Fruit fly (Drosophila melanogaster) whole organism, embryonic: ENCODE results near the gene pim.

Experiments
- Asciz ChIP-seq: fragments of 200-800 bp; sonication (Bioruptor generic); optimal IDR thresholded peaks from 2 replicates; lab custom pipeline; 2017; ENCODE audit warnings: missing biosample characterization, mild to moderate bottlenecking, missing genetic modification characterization, missing genetic modification reagents
- CG10147 ChIP-seq: fragments of 200-800 bp; sonication (Bioruptor generic); optimal IDR thresholded peaks from 2 replicates; lab custom pipeline; 2019; ENCODE audit warnings: missing biosample characterization, mild to moderate bottlenecking, missing genetic modification characterization, moderate library complexity
- CG10267 ChIP-seq: fragments of 200-800 bp; sonication (Bioruptor generic); optimal IDR thresholded peaks from 2 replicates; lab custom pipeline; 2018; ENCODE audit warnings: missing biosample characterization, mild to moderate bottlenecking, missing genetic modification characterization, moderate library complexity
- CG10274 ChIP-seq: fragments of 200-800 bp; sonication (Bioruptor generic); optimal IDR thresholded peaks from 3 replicates; lab custom pipeline; 2017; ENCODE audit warnings: missing biosample characterization, mild to moderate bottlenecking, missing genetic modification characterization
- CG11560 ChIP-seq: fragments of 200-800 bp; sonication (Bioruptor generic); IDR thresholded peaks from 3 replicates; pipeline ENCODE4 v1.3.6; 2022; ENCODE audit warnings: missing biosample characterization, missing genetic modification characterization
- CG13287 ChIP-seq: fragments of 200-800 bp; sonication (Bioruptor generic); IDR thresholded peaks from 2 replicates; pipeline ENCODE4 v1.3.6; 2022; ENCODE audit warnings: missing biosample characterization, missing genetic modification characterization; ENCODE audit not compliant: partially characterized antibody
- CG14710 ChIP-seq: fragments of 200-800 bp; sonication (Bioruptor generic); optimal IDR thresholded peaks from 3 replicates; lab custom pipeline; 2019; ENCODE audit warnings: missing biosample characterization, mild to moderate bottlenecking, missing genetic modification characterization, moderate library complexity
- CG16863 ChIP-seq: fragments of 200-800 bp; sonication (Bioruptor generic); optimal IDR thresholded peaks from 3 replicates; lab custom pipeline; 2016; ENCODE audit warnings: missing biosample characterization, missing genetic modification characterization
- CG17385 ChIP-seq: fragments of 200-800 bp; sonication (Bioruptor generic); optimal IDR thresholded peaks from 3 replicates; lab custom pipeline; 2018; ENCODE audit warnings: missing biosample characterization, mild to moderate bottlenecking, missing genetic modification characterization
- CG17612 ChIP-seq: fragments of 200-800 bp; sonication (Bioruptor generic); IDR thresholded peaks from 2 replicates; pipeline ENCODE4 v1.3.6; 2022; ENCODE audit warnings: missing biosample characterization, missing genetic modification characterization
- CG18262 ChIP-seq: fragments of 200-800 bp; optimal IDR thresholded peaks from 3 replicates; lab custom pipeline; 2019; ENCODE audit warnings: missing biosample characterization, mild to moderate bottlenecking, missing genetic modification characterization, moderate library complexity
- CG2678 ChIP-seq: fragments of 200-800 bp; sonication (Bioruptor generic); optimal IDR thresholded peaks from 3 replicates; lab custom pipeline; 2019; ENCODE audit warnings: missing biosample characterization, mild to moderate bottlenecking, missing genetic modification characterization, moderate library complexity
- CG2875 ChIP-seq: fragments of 200-800 bp; sonication (Bioruptor generic); optimal IDR thresholded peaks from 2 replicates; lab custom pipeline; 2017; ENCODE audit warnings: missing biosample characterization, mild to moderate bottlenecking, missing genetic modification characterization, missing genetic modification reagents
- CG34224 ChIP-seq: fragments of 200-800 bp; sonication (Bioruptor generic); IDR thresholded peaks from 3 replicates; pipeline ENCODE4 v1.3.6; 2022; ENCODE audit warnings: missing biosample characterization, missing genetic modification characterization; ENCODE audit not compliant: partially characterized antibody
- CG34422 ChIP-seq: fragments of 200-800 bp; sonication (Bioruptor generic); IDR thresholded peaks from 3 replicates; pipeline ENCODE4 v1.3.6; 2022; ENCODE audit warnings: missing biosample characterization, missing genetic modification characterization
- CG4328 ChIP-seq: fragments of 200-800 bp; sonication (Bioruptor generic); optimal IDR thresholded peaks from 3 replicates; lab custom pipeline; 2017; ENCODE audit warnings: missing biosample characterization, missing genetic modification reagents, missing genetic modification characterization
- CG4854 ChIP-seq: fragments of 200-800 bp; sonication (Bioruptor generic); optimal IDR thresholded peaks from 2 replicates; lab custom pipeline; 2016; ENCODE audit warnings: missing biosample characterization, missing genetic modification characterization, inconsistent platforms
- CG6683 ChIP-seq: fragments of 200-800 bp; sonication (Bioruptor generic); optimal IDR thresholded peaks from 2 replicates; lab custom pipeline; 2017; ENCODE audit warnings: missing biosample characterization, mild to moderate bottlenecking, missing genetic modification characterization, missing genetic modification reagents
- CG7839 ChIP-seq: fragments of 200-800 bp; sonication (Bioruptor generic); optimal IDR thresholded peaks from 3 replicates; lab custom pipeline; 2018; ENCODE audit warnings: missing biosample characterization, mild to moderate bottlenecking, missing genetic modification characterization, moderate library complexity
- CG8089 ChIP-seq: fragments of 200-800 bp; sonication (Bioruptor generic); optimal IDR thresholded peaks from 3 replicates; lab custom pipeline; 2016; ENCODE audit warnings: missing biosample characterization, missing genetic modification characterization
- CG8924 ChIP-seq: fragments of 200-800 bp; optimal IDR thresholded peaks from 3 replicates; lab custom pipeline; 2019; ENCODE audit warnings: missing biosample characterization, mild to moderate bottlenecking, missing genetic modification characterization, moderate library complexity
- CG9215 ChIP-seq: fragments of 200-800 bp; sonication (Bioruptor generic); IDR thresholded peaks from 2 replicates; pipeline ENCODE4 v1.3.6; 2022; ENCODE audit warnings: missing biosample characterization, missing genetic modification characterization
- CG9609 ChIP-seq: fragments of 200-800 bp; sonication (Bioruptor generic); optimal IDR thresholded peaks from 3 replicates; lab custom pipeline; 2016; ENCODE audit warnings: missing biosample characterization, missing genetic modification characterization
- CG9876 ChIP-seq: fragments of 200-800 bp; sonication (Bioruptor generic); optimal IDR thresholded peaks from 2 replicates; lab custom pipeline; 2016; ENCODE audit warnings: missing biosample characterization, missing genetic modification characterization
- CHES-1-like ChIP-seq: fragments of 200-800 bp; sonication (Bioruptor generic); optimal IDR thresholded peaks from 2 replicates; lab custom pipeline; 2016; ENCODE audit warnings: missing biosample characterization, missing genetic modification characterization
- CTCF ChIP-seq: fragments of 200-800 bp; sonication (Bioruptor generic); optimal IDR thresholded peaks from 2 replicates; lab custom pipeline; 2017; ENCODE audit warnings: missing biosample characterization, mild to moderate bottlenecking, missing genetic modification characterization, moderate library complexity
- Doc3 ChIP-seq: fragments of 200-800 bp; sonication (Bioruptor generic); IDR thresholded peaks from 3 replicates; pipeline ENCODE4 v1.3.6; 2022; ENCODE audit warnings: missing biosample characterization, missing genetic modification characterization; ENCODE audit not compliant: partially characterized antibody
- Fer3 ChIP-seq: fragments of 200-800 bp; sonication (Bioruptor generic); optimal IDR thresholded peaks from 2 replicates; lab custom pipeline; 2018; ENCODE audit warnings: missing biosample characterization, mild to moderate bottlenecking, missing genetic modification characterization, moderate library complexity
- HHEX ChIP-seq: fragments of 200-800 bp; sonication (Bioruptor generic); optimal IDR thresholded peaks from 3 replicates; lab custom pipeline; 2017; ENCODE audit warnings: missing biosample characterization, mild to moderate bottlenecking, missing genetic modification characterization, missing genetic modification reagents
- PHDP ChIP-seq: fragments of 200-800 bp; sonication (Bioruptor generic); optimal IDR thresholded peaks from 3 replicates; lab custom pipeline; 2018; ENCODE audit warnings: missing biosample characterization, mild to moderate bottlenecking, missing genetic modification characterization, moderate library complexity
- Ravus ChIP-seq: fragments of 200-800 bp; sonication (Bioruptor generic); IDR thresholded peaks from 2 replicates; pipeline ENCODE4 v1.3.6; 2022; ENCODE audit warnings: missing biosample characterization, missing genetic modification characterization
- Rfx ChIP-seq: fragments of 200-800 bp; sonication (Bioruptor generic); IDR thresholded peaks from 2 replicates; pipeline ENCODE4 v1.3.6; 2022; ENCODE audit warnings: missing biosample characterization, missing genetic modification characterization
- Stat92E ChIP-seq, 3 experiments: fragments of >200 bp in 2 of 3; fragments of 200-800 bp in 1 of 3; sonication (Bioruptor generic) in 1 of 3; optimal IDR thresholded peaks; 2 replicates each; lab custom pipeline; 2017 to 2019; ENCODE audit warnings: missing biosample characterization in 3 of 3, missing genetic modification characterization in 3 of 3, mild to moderate bottlenecking in 1 of 3, moderate library complexity in 1 of 3
- al ChIP-seq: fragments of 200-800 bp; sonication (Bioruptor generic); IDR thresholded peaks from 2 replicates; pipeline ENCODE4 v1.3.6; 2022; ENCODE audit warnings: missing biosample characterization, missing genetic modification characterization
- ap ChIP-seq: fragments of 200-800 bp; sonication (Bioruptor generic); IDR thresholded peaks from 2 replicates; pipeline ENCODE4 v1.3.6; 2022; ENCODE audit warnings: missing biosample characterization, missing genetic modification characterization
- bcd ChIP-seq: fragments of 200-800 bp; sonication (Bioruptor generic); optimal IDR thresholded peaks from 2 replicates; lab custom pipeline; 2017; ENCODE audit warnings: missing biosample characterization, mild to moderate bottlenecking, missing genetic modification characterization
- chinmo ChIP-seq: fragments of 200-800 bp; sonication (Bioruptor generic); IDR thresholded peaks from 4 replicates; pipeline ENCODE4 v1.3.6; 2022; ENCODE audit warnings: missing biosample characterization, missing genetic modification characterization; ENCODE audit not compliant: partially characterized antibody
- ci ChIP-seq: fragments of 200-800 bp; sonication (Bioruptor generic); IDR thresholded peaks from 3 replicates; pipeline ENCODE4 v1.3.6; 2022; ENCODE audit warnings: missing biosample characterization, missing genetic modification characterization
- cwo ChIP-seq: fragments of 200-800 bp; sonication (Bioruptor generic); optimal IDR thresholded peaks from 3 replicates; lab custom pipeline; 2017; ENCODE audit warnings: missing biosample characterization, missing genetic modification characterization, mild to moderate bottlenecking, moderate library complexity, missing genetic modification reagents
- ham ChIP-seq: fragments of 200-800 bp; sonication (Bioruptor generic); IDR thresholded peaks from 2 replicates; pipeline ENCODE4 v1.3.6; 2022; ENCODE audit warnings: missing biosample characterization, missing genetic modification characterization
- hb ChIP-seq: fragments of 200-800 bp; sonication (Bioruptor generic); IDR thresholded peaks from 3 replicates; pipeline ENCODE4 v1.3.6; 2022; ENCODE audit warnings: missing biosample characterization, missing genetic modification characterization; ENCODE audit not compliant: partially characterized antibody
- lbe ChIP-seq: fragments of 200-800 bp; sonication (Bioruptor generic); optimal IDR thresholded peaks from 2 replicates; lab custom pipeline; 2016; ENCODE audit warnings: missing biosample characterization, mild to moderate bottlenecking, missing genetic modification characterization
- lola ChIP-seq, 3 experiments: fragments of >200 bp in 2 of 3; fragments of 200-800 bp in 1 of 3; sonication (Bioruptor generic) in 1 of 3; optimal IDR thresholded peaks; 2 replicates each; lab custom pipeline; 2017 to 2019; ENCODE audit warnings: missing biosample characterization in 3 of 3, missing genetic modification characterization in 3 of 3, mild to moderate bottlenecking in 1 of 3, moderate library complexity in 1 of 3
- nmo ChIP-seq: fragments of 200-800 bp; sonication (Bioruptor generic); optimal IDR thresholded peaks from 2 replicates; lab custom pipeline; 2018; ENCODE audit warnings: missing biosample characterization, mild to moderate bottlenecking, missing genetic modification characterization, moderate library complexity
- phol ChIP-seq: fragments of 200-800 bp; sonication (Bioruptor generic); optimal IDR thresholded peaks from 3 replicates; lab custom pipeline; 2018; ENCODE audit warnings: missing biosample characterization, mild to moderate bottlenecking, missing genetic modification characterization, moderate library complexity
- row ChIP-seq: fragments of 200-800 bp; sonication (Bioruptor generic); IDR thresholded peaks from 3 replicates; pipeline ENCODE4 v1.3.6; 2022; ENCODE audit warnings: missing biosample characterization, missing genetic modification characterization
- shn ChIP-seq: fragments of 200-800 bp; sonication (Bioruptor generic); optimal IDR thresholded peaks from 3 replicates; lab custom pipeline; 2016; ENCODE audit warnings: missing biosample characterization, missing genetic modification characterization
- wek ChIP-seq: fragments of 200-800 bp; sonication (Bioruptor generic); optimal IDR thresholded peaks from 3 replicates; lab custom pipeline; 2018; ENCODE audit warnings: missing biosample characterization, mild to moderate bottlenecking, missing genetic modification characterization, moderate library complexity
- zen ChIP-seq: fragments of 200-800 bp; sonication (Bioruptor generic); optimal IDR thresholded peaks from 3 replicates; lab custom pipeline; 2018; ENCODE audit warnings: missing biosample characterization, mild to moderate bottlenecking, missing genetic modification characterization, moderate library complexity

Gene pim

dm6 chr2L:10334854-10335277 lies 27.9 kb upstream of the pim start (continued):
- TF ChIP-seq CG34224, result peak; percentile 66
- TF ChIP-seq phol (tag; lab: Kevin White, UChicago), result no peak
- TF ChIP-seq ham (GFP tag; lab: Robert Waterston, UW), result no peak
- TF ChIP-seq Fer3 (tag; lab: Kevin White, UChicago), result peak; percentile 63
- no peak for TF ChIP-seq Ravus (GFP tag; lab: Robert Waterston, UW)
- TF ChIP-seq CG9609, result peak; percentile 26
- TF ChIP-seq al (GFP tag; lab: Robert Waterston, UW), result no peak
- TF ChIP-seq cwo (GFP tag; lab: Kevin White, UChicago), result peak; percentile 61
- peak; percentile 64 for TF ChIP-seq CG10147
- no peak for TF ChIP-seq CG9215 (GFP tag; lab: Robert Waterston, UW)
- TF ChIP-seq CG4328 (GFP tag; lab: Kevin White, UChicago), result peak; percentile 88
- TF ChIP-seq CG11560 (tag; lab: Robert Waterston, UW), result no peak
- TF ChIP-seq row (GFP tag; lab: Robert Waterston, UW), result peak; percentile 70; the same call in 2 of the 3 replicates
- TF ChIP-seq wek (GFP tag; lab: Kevin White, UChicago), result peak; percentile 80
- peak; percentile 41 for TF ChIP-seq CG18262 (tag; lab: Kevin White, UChicago)
- TF ChIP-seq nmo (GFP tag; lab: Kevin White, UChicago), result peak; percentile 35
- peak; percentile 65 for TF ChIP-seq PHDP
- peak; percentile 75 for TF ChIP-seq Rfx (GFP tag; lab: Robert Waterston, UW)
- peak; percentile 44 for TF ChIP-seq CG10267
- peak in 1 of 3 experiments; percentile 33 for TF ChIP-seq Stat92E (GFP tag; optimal IDR thresholded peaks at IDR 0.05; lab: Kevin White, UChicago)
- no peak for TF ChIP-seq CG17612 (GFP tag; lab: Robert Waterston, UW)
- peak; percentile 53 for TF ChIP-seq CG2875 (GFP tag; lab: Kevin White, UChicago)
- TF ChIP-seq CG4854 (GFP tag; lab: Kevin White, UChicago), result peak; percentile 32
- TF ChIP-seq zen (tag; lab: Kevin White, UChicago), result peak; percentile 29
- peak; percentile 73 for TF ChIP-seq CHES-1-like (GFP tag; lab: Kevin White, UChicago)
- TF ChIP-seq CG8924 (tag; lab: Kevin White, UChicago), result peak; percentile 82
- no peak for TF ChIP-seq hb
- TF ChIP-seq lbe (GFP tag; lab: Kevin White, UChicago), result peak; percentile 72
- TF ChIP-seq CG16863, result peak; percentile 15
- TF ChIP-seq Doc3 (GFP tag; lab: Robert Waterston, UW), result 0 out of 3 replicates have a peak, but pooled peaks have one; percentile 11
- TF ChIP-seq bcd (GFP tag; lab: Kevin White, UChicago), result no peak
- TF ChIP-seq CG9876 (GFP tag; lab: Kevin White, UChicago), result no peak
- TF ChIP-seq CG34422 (GFP tag; lab: Robert Waterston, UW), result peak; percentile 54; the same call in 2 of the 3 replicates
- TF ChIP-seq shn (GFP tag; lab: Kevin White, UChicago), result peak; percentile 57
- TF ChIP-seq ci (GFP tag; lab: Robert Waterston, UW), result no peak; the same call in 2 of the 3 replicates
- peak; percentile 98 for TF ChIP-seq chinmo (GFP tag; lab: Robert Waterston, UW)
- TF ChIP-seq Asciz (GFP tag; lab: Kevin White, UChicago), result peak; percentile 69
- peak; percentile 56 for TF ChIP-seq CG14710
- peak; percentile 14 for TF ChIP-seq CG7839 (tag; lab: Kevin White, UChicago)
- TF ChIP-seq CG13287 (GFP tag; lab: Robert Waterston, UW), result peak; percentile 81
- no peak for TF ChIP-seq ap (GFP tag; lab: Robert Waterston, UW)
- peak; percentile 78 for TF ChIP-seq HHEX (GFP tag; lab: Kevin White, UChicago)
- peak; percentile 26 for TF ChIP-seq CTCF
- peak; percentile 28 for TF ChIP-seq CG10274
- peak; percentile 50 for TF ChIP-seq CG6683 (GFP tag; lab: Kevin White, UChicago)
- peak; percentile 64 for TF ChIP-seq CG17385 (GFP tag; lab: Kevin White, UChicago)
- TF ChIP-seq CG2678 (tag; lab: Kevin White, UChicago), result peak; percentile 73
- TF ChIP-seq lola (GFP tag; optimal IDR thresholded peaks at IDR 0.05; lab: Kevin White, UChicago), result peak in 2 of 3 experiments; percentile 45 to 82
- TF ChIP-seq CG8089 (GFP tag; lab: Kevin White, UChicago), result peak; percentile 55
